Fruit fly (Drosophila melanogaster) whole organism, embryonic: ENCODE data around the gene Prp31.

Source experiments
- CG10274 ChIP-seq: fragments of 200-800 bp; sonication (Bioruptor generic); optimal IDR thresholded peaks from 3 replicates; lab custom pipeline; 2017; ENCODE audit warnings: missing biosample characterization, mild to moderate bottlenecking, missing genetic modification characterization
- CG10959 ChIP-seq: fragments of 200-800 bp; sonication (Bioruptor generic); IDR thresholded peaks from 2 replicates; pipeline ENCODE4 v1.3.6; 2022; ENCODE audit warnings: missing biosample characterization, missing genetic modification characterization
- CG11085 ChIP-seq: fragments of 200-800 bp; sonication (Bioruptor generic); IDR thresholded peaks from 2 replicates; pipeline ENCODE4 v1.3.6; 2022; ENCODE audit warnings: missing biosample characterization, missing genetic modification characterization
- CG11093 ChIP-seq: fragments of 200-800 bp; sonication (Bioruptor generic); IDR thresholded peaks from 3 replicates; pipeline ENCODE4 v1.3.6; 2022; ENCODE audit warnings: missing biosample characterization, missing genetic modification characterization
- CG12071 ChIP-seq: fragments of 200-800 bp; sonication (Bioruptor generic); optimal IDR thresholded peaks from 3 replicates; lab custom pipeline; 2018; ENCODE audit warnings: missing biosample characterization, mild to moderate bottlenecking, missing genetic modification characterization
- CG12236 ChIP-seq: fragments of 200-800 bp; sonication (Bioruptor generic); optimal IDR thresholded peaks from 2 replicates; lab custom pipeline; 2016; ENCODE audit warnings: missing biosample characterization, missing genetic modification characterization
- CG1233 ChIP-seq: fragments of 200-800 bp; sonication (Bioruptor generic); optimal IDR thresholded peaks from 4 replicates; lab custom pipeline; 2018; ENCODE audit warnings: missing biosample characterization, mild to moderate bottlenecking, missing genetic modification characterization
- CG12391 ChIP-seq: fragments of 200-800 bp; sonication (Bioruptor generic); optimal IDR thresholded peaks from 3 replicates; lab custom pipeline; 2018; ENCODE audit warnings: missing biosample characterization, mild to moderate bottlenecking, missing genetic modification characterization, moderate library complexity
- CG12942 ChIP-seq: fragments of 200-800 bp; sonication (Bioruptor generic); optimal IDR thresholded peaks from 3 replicates; lab custom pipeline; 2016; ENCODE audit warnings: missing biosample characterization, missing genetic modification characterization
- CG14441 ChIP-seq: fragments of 200-800 bp; sonication (Bioruptor generic); IDR thresholded peaks from 2 replicates; pipeline ENCODE4 v1.3.6; 2022; ENCODE audit warnings: missing biosample characterization, missing genetic modification characterization
- CG2875 ChIP-seq: fragments of 200-800 bp; sonication (Bioruptor generic); optimal IDR thresholded peaks from 2 replicates; lab custom pipeline; 2017; ENCODE audit warnings: missing biosample characterization, mild to moderate bottlenecking, missing genetic modification characterization, missing genetic modification reagents
- CG30431 ChIP-seq: fragments of 200-800 bp; sonication (Bioruptor generic); optimal IDR thresholded peaks from 2 replicates; lab custom pipeline; 2017; ENCODE audit warnings: missing biosample characterization, missing genetic modification characterization
- CG3726 ChIP-seq: fragments of 200-800 bp; sonication (Bioruptor generic); IDR thresholded peaks from 3 replicates; pipeline ENCODE4, ENCODE4 v1.3.6; 2022; ENCODE audit warnings: missing biosample characterization, missing genetic modification characterization
- CG3847 ChIP-seq: fragments of 200-800 bp; sonication (Bioruptor generic); IDR thresholded peaks from 2 replicates; pipeline ENCODE4 v1.3.6; 2022; ENCODE audit warnings: missing biosample characterization, missing genetic modification characterization
- CG42726 ChIP-seq: fragments of 200-800 bp; sonication (Bioruptor generic); IDR thresholded peaks from 2 replicates; pipeline ENCODE4 v1.3.6; 2022; ENCODE audit warnings: missing biosample characterization, missing genetic modification characterization; ENCODE audit not compliant: partially characterized antibody
- CG7928 ChIP-seq: fragments of 200-800 bp; sonication (Bioruptor generic); optimal IDR thresholded peaks from 2 replicates; lab custom pipeline; 2017; ENCODE audit warnings: missing biosample characterization, mild to moderate bottlenecking, missing genetic modification characterization
- CG8290 ChIP-seq, 3 experiments: fragments of 200-800 bp; sonication (Bioruptor generic); optimal IDR thresholded peaks; 2 replicates each; lab custom pipeline; 2016 to 2019; ENCODE audit warnings: missing biosample characterization in 3 of 3, missing genetic modification characterization in 3 of 3, mild to moderate bottlenecking in 2 of 3, moderate library complexity in 1 of 3
- CG8359 ChIP-seq: fragments of 200-800 bp; sonication (Bioruptor generic); optimal IDR thresholded peaks from 2 replicates; lab custom pipeline; 2017; ENCODE audit warnings: missing biosample characterization, mild to moderate bottlenecking, missing genetic modification characterization, borderline replicate concordance
- CG8478 ChIP-seq: fragments of >200 bp; optimal IDR thresholded peaks from 2 replicates; lab custom pipeline; 2018
- D19A ChIP-seq: fragments of 200-800 bp; optimal IDR thresholded peaks from 3 replicates; lab custom pipeline; 2019; ENCODE audit warnings: missing biosample characterization, mild to moderate bottlenecking, missing genetic modification characterization, moderate library complexity
- Dad ChIP-seq: fragments of 200-800 bp; sonication (Bioruptor generic); optimal IDR thresholded peaks from 3 replicates; lab custom pipeline; 2016; ENCODE audit warnings: missing biosample characterization, missing genetic modification characterization
- Doc2 ChIP-seq: fragments of 200-800 bp; sonication (Bioruptor generic); IDR thresholded peaks from 2 replicates; pipeline ENCODE4 v1.3.6; 2022; ENCODE audit warnings: missing biosample characterization, missing genetic modification characterization
- Ets65A ChIP-seq: fragments of 200-800 bp; sonication (Bioruptor generic); peaks from one replicate; lab custom pipeline; 2016; ENCODE audit warnings: missing biosample characterization, missing genetic modification characterization
- H2.0 ChIP-seq: fragments of 200-800 bp; sonication (Bioruptor generic); IDR thresholded peaks from 2 replicates; pipeline ENCODE4 v1.3.6; 2022; ENCODE audit warnings: missing biosample characterization, missing genetic modification characterization
- Hr51 ChIP-seq, 2 experiments: fragments of 200-800 bp; sonication (Bioruptor generic); optimal IDR thresholded peaks; 2 replicates in 1 of 2; 3 replicates in 1 of 2; lab custom pipeline; 2016 to 2018; ENCODE audit warnings: missing biosample characterization in 2 of 2, missing genetic modification characterization in 2 of 2, mild to moderate bottlenecking in 1 of 2, moderate library complexity in 1 of 2
- Lpt ChIP-seq: fragments of >200 bp; optimal IDR thresholded peaks from 2 replicates; lab custom pipeline; 2018; ENCODE audit warnings: missing biosample characterization, missing genetic modification characterization
- MTF-1 ChIP-seq: fragments of 200-800 bp; sonication (Bioruptor generic); optimal IDR thresholded peaks from 2 replicates; lab custom pipeline; 2018; ENCODE audit warnings: missing biosample characterization, mild to moderate bottlenecking, missing genetic modification characterization, borderline replicate concordance
- Myb ChIP-seq: fragments of 200-800 bp; sonication (Bioruptor generic); optimal IDR thresholded peaks from 2 replicates; lab custom pipeline; 2016; ENCODE audit warnings: missing biosample characterization, missing genetic modification characterization
- NC2α ChIP-seq: fragments of 200-800 bp; sonication (Bioruptor generic); optimal IDR thresholded peaks from 2 replicates; lab custom pipeline; 2016; ENCODE audit warnings: missing biosample characterization, missing genetic modification characterization
- Poxn ChIP-seq: fragments of 200-800 bp; sonication (Bioruptor generic); IDR thresholded peaks from 2 replicates; pipeline ENCODE4 v1.3.6; 2022; ENCODE audit warnings: missing biosample characterization, missing genetic modification characterization
- Rx ChIP-seq: fragments of 200-800 bp; sonication (Bioruptor generic); IDR thresholded peaks from 2 replicates; pipeline ENCODE4 v1.3.6; 2022; ENCODE audit warnings: missing biosample characterization, missing genetic modification characterization
- chinmo ChIP-seq: fragments of 200-800 bp; sonication (Bioruptor generic); IDR thresholded peaks from 4 replicates; pipeline ENCODE4 v1.3.6; 2022; ENCODE audit warnings: missing biosample characterization, missing genetic modification characterization; ENCODE audit not compliant: partially characterized antibody
- chn ChIP-seq: fragments of 200-800 bp; sonication (Bioruptor generic); optimal IDR thresholded peaks from 2 replicates; lab custom pipeline; 2016; ENCODE audit warnings: missing biosample characterization, missing genetic modification characterization
- corto ChIP-seq: fragments of 200-800 bp; sonication (Bioruptor generic); optimal IDR thresholded peaks from 2 replicates; lab custom pipeline; 2016; ENCODE audit warnings: missing biosample characterization, mild to moderate bottlenecking, missing genetic modification characterization, moderate library complexity
- croc ChIP-seq: fragments of 200-800 bp; sonication (Bioruptor generic); conservative IDR thresholded peaks from 3 replicates; pipeline ENCODE4 v1.3.6; 2022; ENCODE audit warnings: missing biosample characterization, missing genetic modification characterization
- emc ChIP-seq: fragments of 200-800 bp; sonication (Bioruptor generic); optimal IDR thresholded peaks from 2 replicates; lab custom pipeline; 2016; ENCODE audit warnings: missing biosample characterization, missing genetic modification characterization
- eve ChIP-seq, 2 experiments: fragments of >200 bp; optimal IDR thresholded peaks; 2 replicates each; lab custom pipeline; 2017; ENCODE audit warnings: missing biosample characterization in 2 of 2, missing genetic modification characterization in 2 of 2
- fd64A ChIP-seq: fragments of 200-800 bp; sonication (Bioruptor generic); optimal IDR thresholded peaks from 3 replicates; lab custom pipeline; 2018; ENCODE audit warnings: missing biosample characterization, mild to moderate bottlenecking, missing genetic modification characterization
- gfzf ChIP-seq: fragments of 200-800 bp; sonication (Bioruptor generic); optimal IDR thresholded peaks from 2 replicates; lab custom pipeline; 2016; ENCODE audit warnings: missing biosample characterization, mild to moderate bottlenecking, missing genetic modification characterization, moderate library complexity
- gsb-n ChIP-seq: fragments of 200-800 bp; sonication (Bioruptor generic); optimal IDR thresholded peaks from 3 replicates; lab custom pipeline; 2018; ENCODE audit warnings: missing biosample characterization, mild to moderate bottlenecking, missing genetic modification characterization
- ham ChIP-seq: fragments of 200-800 bp; sonication (Bioruptor generic); IDR thresholded peaks from 2 replicates; pipeline ENCODE4 v1.3.6; 2022; ENCODE audit warnings: missing biosample characterization, missing genetic modification characterization
- org-1 ChIP-seq: fragments of 200-800 bp; sonication (Bioruptor generic); optimal IDR thresholded peaks from 2 replicates; lab custom pipeline; 2017; ENCODE audit warnings: missing biosample characterization, missing genetic modification characterization
- pfk ChIP-seq: fragments of 200-800 bp; sonication (Bioruptor generic); optimal IDR thresholded peaks from 2 replicates; lab custom pipeline; 2018; ENCODE audit warnings: missing biosample characterization, mild to moderate bottlenecking, missing genetic modification characterization, moderate library complexity
- sqz ChIP-seq: fragments of 200-800 bp; sonication (Bioruptor generic); optimal IDR thresholded peaks from 3 replicates; lab custom pipeline; 2018; ENCODE audit warnings: missing biosample characterization, mild to moderate bottlenecking, missing genetic modification characterization
- trh ChIP-seq: fragments of 200-800 bp; sonication (Bioruptor generic); optimal IDR thresholded peaks from 2 replicates; lab custom pipeline; 2016; ENCODE audit warnings: missing biosample characterization, missing genetic modification characterization
- twi ChIP-seq: fragments of 200-800 bp; optimal IDR thresholded peaks from 2 replicates; lab custom pipeline; 2019; ENCODE audit warnings: missing biosample characterization, mild to moderate bottlenecking, missing genetic modification characterization, moderate library complexity
- unc-4 ChIP-seq: fragments of 200-800 bp; sonication (Bioruptor generic); IDR thresholded peaks from 2 replicates; pipeline ENCODE4 v1.3.6; 2022; ENCODE audit warnings: missing biosample characterization, missing genetic modification characterization; ENCODE audit not compliant: partially characterized antibody
- wdn ChIP-seq: fragments of 200-800 bp; sonication (Bioruptor generic); IDR thresholded peaks from 2 replicates; pipeline ENCODE4 v1.3.6; 2022; ENCODE audit warnings: missing biosample characterization, missing genetic modification characterization
- z ChIP-seq: fragments of 200-800 bp; sonication (Bioruptor generic); IDR thresholded peaks from 3 replicates; pipeline ENCODE4 v1.3.6; 2022; ENCODE audit warnings: missing biosample characterization, missing genetic modification characterization

The Prp31 gene

dm6 chr3L:15142004-15142890, 16.7 kb upstream of the Prp31 start, which contains the start of gene Pdi (continued):
- TF ChIP-seq CG12391 (tag; lab: Kevin White, UChicago): peak; percentile 49
- peak; percentile 83 for TF ChIP-seq unc-4 (GFP tag; lab: Robert Waterston, UW)
- no peak for TF ChIP-seq ham (GFP tag; lab: Robert Waterston, UW)
- TF ChIP-seq twi: no peak
- TF ChIP-seq Doc2 (GFP tag; lab: Robert Waterston, UW): no peak
- TF ChIP-seq z (GFP tag; lab: Robert Waterston, UW): no peak
- no peak for TF ChIP-seq Hr51 (GFP tag; optimal IDR thresholded peaks at IDR 0.05; lab: Kevin White, UChicago)
- no peak for TF ChIP-seq H2.0 (GFP tag; lab: Robert Waterston, UW)
- peak; percentile 89 for TF ChIP-seq gfzf (GFP tag; lab: Kevin White, UChicago)
- TF ChIP-seq CG8290 (GFP tag; optimal IDR thresholded peaks at IDR 0.05; lab: Kevin White, UChicago): no peak
- TF ChIP-seq CG8290 (tag; optimal IDR thresholded peaks at IDR 0.05; lab: Kevin White, UChicago): peak; percentile 14 to 50
- no peak for TF ChIP-seq CG8359 (GFP tag; lab: Kevin White, UChicago)
- TF ChIP-seq CG11093: no peak
- TF ChIP-seq CG12236: no peak
- TF ChIP-seq CG3847 (GFP tag; lab: Robert Waterston, UW): no peak
- no peak for TF ChIP-seq Rx (GFP tag; lab: Robert Waterston, UW)
- no peak for TF ChIP-seq wdn (GFP tag; lab: Robert Waterston, UW)
- no peak for TF ChIP-seq eve (GFP tag; optimal IDR thresholded peaks at IDR 0.05; lab: Kevin White, UChicago)
- no peak for TF ChIP-seq CG30431
- peak; percentile 76; the same call in 2 of the 4 replicates for TF ChIP-seq chinmo (GFP tag; lab: Robert Waterston, UW)
- TF ChIP-seq CG8478 (lab: Kevin White, UChicago): no peak
- peak; percentile 64 for TF ChIP-seq pfk (GFP tag; lab: Kevin White, UChicago)
- no peak for TF ChIP-seq CG12942 (GFP tag; lab: Kevin White, UChicago)
- no peak for TF ChIP-seq CG1233 (GFP tag; lab: Kevin White, UChicago)
- no peak for TF ChIP-seq CG10959 (GFP tag; lab: Robert Waterston, UW)
- TF ChIP-seq Ets65A (GFP tag; lab: Kevin White, UChicago): peak; percentile 86
- no peak for TF ChIP-seq CG11085
- peak; percentile 30 for TF ChIP-seq Myb
- TF ChIP-seq chn: no peak
- peak; percentile 70 for TF ChIP-seq CG42726 (GFP tag; lab: Robert Waterston, UW)
- peak; percentile 32 for TF ChIP-seq gsb-n (tag; lab: Kevin White, UChicago)
- TF ChIP-seq corto (GFP tag; lab: Kevin White, UChicago): no peak
- peak; percentile 26 for TF ChIP-seq CG7928
- no peak for TF ChIP-seq CG12071 (GFP tag; lab: Kevin White, UChicago)
- TF ChIP-seq NC2α (GFP tag; lab: Kevin White, UChicago): peak; percentile 75
- peak; percentile 11 for TF ChIP-seq CG2875 (GFP tag; lab: Kevin White, UChicago)
- no peak for TF ChIP-seq org-1 (GFP tag; lab: Kevin White, UChicago)
- TF ChIP-seq Lpt (GFP tag; lab: Kevin White, UChicago): no peak
- TF ChIP-seq CG3726 (GFP tag; lab: Robert Waterston, UW): no peak
- no peak for TF ChIP-seq Poxn
- peak; percentile 54 for TF ChIP-seq Dad (GFP tag; lab: Kevin White, UChicago)
- TF ChIP-seq croc: no peak
- TF ChIP-seq D19A (tag; lab: Kevin White, UChicago): peak; percentile 45
- TF ChIP-seq sqz (GFP tag; lab: Kevin White, UChicago): peak; percentile 38
- TF ChIP-seq trh (GFP tag; lab: Kevin White, UChicago): peak; percentile 1
- peak; percentile 1 for TF ChIP-seq MTF-1 (GFP tag; lab: Kevin White, UChicago)
- TF ChIP-seq emc (GFP tag; lab: Kevin White, UChicago): no peak
- no peak for TF ChIP-seq fd64A (GFP tag; lab: Kevin White, UChicago)
- no peak for TF ChIP-seq CG10274
- TF ChIP-seq CG14441 (GFP tag; lab: Robert Waterston, UW): no peak
